Worm (Caenorhabditis elegans) whole organism, L1 larva: Measurements from ENCODE around the gene trim-21.

Source experiments
- C16A3.4 ChIP-seq: fragments of 150-350 bp; optimal IDR thresholded peaks from 2 replicates; lab custom pipeline; 2014; ENCODE audit warnings: missing biosample characterization, missing genetic modification characterization
- F16B12.6 ChIP-seq: fragments of 150-350 bp; optimal IDR thresholded peaks from 2 replicates; lab custom pipeline; 2014; ENCODE audit warnings: missing biosample characterization, missing genetic modification characterization
- Y116A8C.19 ChIP-seq: sonication (generic microtip); optimal IDR thresholded peaks from 2 replicates; lab custom pipeline; 2016; ENCODE audit warnings: missing compliant biosample characterization, missing genetic modification characterization, borderline replicate concordance
- aha-1 ChIP-seq: fragments of 150-350 bp; optimal IDR thresholded peaks from 2 replicates; lab custom pipeline; 2014; ENCODE audit warnings: missing biosample characterization, missing genetic modification characterization
- ceh-63 ChIP-seq: fragments of 200-800 bp; sonication (Bioruptor generic); optimal IDR thresholded peaks from 2 replicates; lab custom pipeline; 2018; ENCODE audit warnings: mild to moderate bottlenecking, missing genetic modification characterization, missing compliant biosample characterization
- ceh-82 ChIP-seq, 3 experiments: fragments of 150-350 bp in 1 of 3; sonication (generic microtip) in 2 of 3; optimal IDR thresholded peaks; 2 replicates each; lab custom pipeline; 2014 to 2017; ENCODE audit warnings: missing biosample characterization in 3 of 3, missing genetic modification characterization in 3 of 3
- ceh-90 ChIP-seq: sonication (generic microtip); optimal IDR thresholded peaks from 2 replicates; lab custom pipeline; 2016; ENCODE audit warnings: missing genetic modification characterization, missing compliant biosample characterization
- dpl-1 ChIP-seq, 3 experiments: fragments of 150-350 bp in 2 of 3; sonication (generic microtip) in 1 of 3; optimal IDR thresholded peaks; 2 replicates each; lab custom pipeline; 2014 to 2017; ENCODE audit warnings: missing biosample characterization in 3 of 3, missing genetic modification characterization in 3 of 3, missing genetic modification reagents in 3 of 3
- dsc-1 ChIP-seq: sonication (generic microtip); optimal IDR thresholded peaks from 2 replicates; lab custom pipeline; 2016; ENCODE audit warnings: mild to moderate bottlenecking, missing genetic modification characterization, missing compliant biosample characterization
- efl-1 ChIP-seq, 4 experiments: fragments of 150-350 bp; optimal IDR thresholded peaks in 3 of 4; peaks in 1 of 4; 1 replicate in 1 of 4; 2 replicates in 3 of 4; lab custom pipeline; 2014; ENCODE audit warnings: missing biosample characterization in 2 of 4, missing genetic modification characterization in 2 of 4, missing genetic modification reagents in 2 of 4
- efl-3 ChIP-seq: fragments of 200-800 bp; sonication (Bioruptor generic); optimal IDR thresholded peaks from 2 replicates; lab custom pipeline; 2018; ENCODE audit warnings: mild to moderate bottlenecking, missing genetic modification characterization, missing compliant biosample characterization
- egl-13 ChIP-seq: sonication (generic microtip); optimal IDR thresholded peaks from 2 replicates; lab custom pipeline; 2016; ENCODE audit warnings: missing genotype, missing genetic modification reagents, missing genetic modification characterization, missing compliant biosample characterization
- egl-27 ChIP-seq, 2 experiments: fragments of 150-350 bp in 1 of 2; sonication (generic microtip); optimal IDR thresholded peaks; 3 replicates each; lab custom pipeline; 2017 to 2018; ENCODE audit warnings: missing biosample characterization in 2 of 2, missing genetic modification characterization in 2 of 2, missing genetic modification reagents in 2 of 2
- elt-3 ChIP-seq, 6 experiments: fragments of 150-350 bp in 1 of 6; sonication (generic microtip); optimal IDR thresholded peaks; 2 replicates each; lab custom pipeline; 2017 to 2018; ENCODE audit warnings: missing biosample characterization in 6 of 6, missing genetic modification characterization in 6 of 6, inconsistent platforms in 1 of 6
- fkh-10 ChIP-seq: sonication (generic microtip); optimal IDR thresholded peaks from 2 replicates; lab custom pipeline; 2017; ENCODE audit warnings: missing biosample characterization, missing genetic modification reagents, missing genetic modification characterization
- fkh-4 ChIP-seq: sonication (generic microtip); optimal IDR thresholded peaks from 2 replicates; lab custom pipeline; 2016; ENCODE audit warnings: missing compliant biosample characterization, missing genetic modification characterization, borderline replicate concordance
- irx-1 ChIP-seq: sonication (generic microtip); optimal IDR thresholded peaks from 2 replicates; lab custom pipeline; 2016; ENCODE audit warnings: missing genetic modification characterization, missing compliant biosample characterization
- isw-1 ChIP-seq: fragments of 200-800 bp; sonication (Bioruptor generic); IDR thresholded peaks from 2 replicates; pipeline ENCODE4 v1.3.6; 2022; ENCODE audit warnings: missing genetic modification characterization, missing compliant biosample characterization
- lin-13 ChIP-seq: fragments of 150-350 bp; optimal IDR thresholded peaks from 2 replicates; lab custom pipeline; 2014; ENCODE audit warnings: missing biosample characterization, missing genetic modification reagents, missing genetic modification characterization
- lin-14 ChIP-seq: fragments of 200-800 bp; sonication (Bioruptor generic); optimal IDR thresholded peaks from 2 replicates; lab custom pipeline; 2018; ENCODE audit warnings: mild to moderate bottlenecking, missing genetic modification characterization, moderate library complexity, missing compliant biosample characterization
- lin-35 ChIP-seq, 2 experiments: fragments of 150-350 bp; optimal IDR thresholded peaks; 2 replicates each; lab custom pipeline; 2014; ENCODE audit warnings: missing biosample characterization in 2 of 2, missing genetic modification characterization in 2 of 2, missing genetic modification reagents in 2 of 2
- lir-3 ChIP-seq: sonication (generic microtip); optimal IDR thresholded peaks from 2 replicates; lab custom pipeline; 2016; ENCODE audit warnings: mild to moderate bottlenecking, missing genetic modification characterization, moderate library complexity, missing compliant biosample characterization; ENCODE audit not compliant: poor library complexity
- lsy-2 ChIP-seq, 2 experiments: fragments of 150-350 bp; optimal IDR thresholded peaks; 2 replicates each; lab custom pipeline; 2014; ENCODE audit warnings: missing biosample characterization in 2 of 2, missing genetic modification characterization in 2 of 2
- mab-9 ChIP-seq: fragments of 200-800 bp; sonication (Bioruptor generic); IDR thresholded peaks from 2 replicates; pipeline ENCODE4 v1.3.6; 2022; ENCODE audit warnings: missing genetic modification reagents, missing genetic modification characterization, missing compliant biosample characterization
- mdl-1 ChIP-seq, 2 experiments: fragments of 150-350 bp; optimal IDR thresholded peaks; 2 replicates each; lab custom pipeline; 2014 to 2017; ENCODE audit warnings: missing biosample characterization in 2 of 2, missing genetic modification characterization in 2 of 2, inconsistent platforms in 1 of 2
- mef-2 ChIP-seq: fragments of 150-350 bp; optimal IDR thresholded peaks from 2 replicates; lab custom pipeline; 2014; ENCODE audit warnings: missing biosample characterization, missing genetic modification characterization
- nhr-19 ChIP-seq: fragments of 200-800 bp; sonication (Bioruptor generic); conservative IDR thresholded peaks from 2 replicates; pipeline ENCODE4 v1.3.6; 2022; ENCODE audit warnings: missing genetic modification characterization, missing compliant biosample characterization
- nhr-20 ChIP-seq: sonication (generic microtip); optimal IDR thresholded peaks from 2 replicates; lab custom pipeline; 2016; ENCODE audit warnings: mild to moderate bottlenecking, missing genetic modification characterization, missing compliant biosample characterization
- nhr-237 ChIP-seq: fragments of 150-350 bp; optimal IDR thresholded peaks from 2 replicates; lab custom pipeline; 2014; ENCODE audit warnings: missing biosample characterization, missing genetic modification characterization
- nhr-28 ChIP-seq: fragments of 150-350 bp; optimal IDR thresholded peaks from 2 replicates; lab custom pipeline; 2014; ENCODE audit warnings: missing biosample characterization, missing genetic modification characterization
- nhr-71 ChIP-seq: sonication (generic microtip); optimal IDR thresholded peaks from 2 replicates; lab custom pipeline; 2016; ENCODE audit warnings: mild to moderate bottlenecking, missing genetic modification characterization, moderate library complexity, missing compliant biosample characterization
- nhr-76 ChIP-seq: sonication (generic microtip); optimal IDR thresholded peaks from 2 replicates; lab custom pipeline; 2017; ENCODE audit warnings: missing biosample characterization, missing genetic modification characterization
- nhr-77 ChIP-seq: fragments of 150-350 bp; optimal IDR thresholded peaks from 2 replicates; lab custom pipeline; 2014; ENCODE audit warnings: missing biosample characterization, missing genetic modification characterization
- nhr-85 ChIP-seq: sonication (generic microtip); peaks from one replicate; lab custom pipeline; 2016; ENCODE audit warnings: missing genetic modification characterization, inconsistent platforms, missing compliant biosample characterization
- pag-3 ChIP-seq: sonication (generic microtip); optimal IDR thresholded peaks from 2 replicates; lab custom pipeline; 2017; ENCODE audit warnings: missing genetic modification characterization, mild to moderate bottlenecking, missing compliant biosample characterization, antibody characterized with exemption, borderline replicate concordance; ENCODE audit not compliant: insufficient read depth
- rnt-1 ChIP-seq: sonication (generic microtip); optimal IDR thresholded peaks from 2 replicates; lab custom pipeline; 2016; ENCODE audit warnings: mild to moderate bottlenecking, missing genetic modification characterization, moderate library complexity, missing compliant biosample characterization
- skn-1 ChIP-seq: fragments of 150-350 bp; optimal IDR thresholded peaks from 2 replicates; lab custom pipeline; 2014; ENCODE audit warnings: missing biosample characterization, missing genetic modification characterization
- swsn-7 ChIP-seq: sonication (generic microtip); optimal IDR thresholded peaks from 2 replicates; lab custom pipeline; 2016; ENCODE audit warnings: missing genetic modification characterization, missing compliant biosample characterization
- tlp-1 ChIP-seq: fragments of 150-350 bp; optimal IDR thresholded peaks from 2 replicates; lab custom pipeline; 2014; ENCODE audit warnings: missing biosample characterization, missing genetic modification characterization
- unc-130 ChIP-seq: fragments of 150-350 bp; optimal IDR thresholded peaks from 2 replicates; lab custom pipeline; 2017; ENCODE audit warnings: missing biosample characterization, missing genetic modification characterization, inconsistent platforms
- unc-98 ChIP-seq: fragments of 200-800 bp; sonication (Bioruptor generic); IDR thresholded peaks from 2 replicates; pipeline ENCODE4 v1.3.6; 2022; ENCODE audit warnings: missing genetic modification characterization, missing compliant biosample characterization
- vab-15 ChIP-seq: sonication (generic microtip); optimal IDR thresholded peaks from 2 replicates; lab custom pipeline; 2017; ENCODE audit warnings: missing genotype, mild to moderate bottlenecking, missing genetic modification characterization, missing compliant biosample characterization
- xbp-1 ChIP-seq: sonication (generic microtip); optimal IDR thresholded peaks from 2 replicates; lab custom pipeline; 2016; ENCODE audit warnings: missing genetic modification characterization, missing compliant biosample characterization
- zip-4 ChIP-seq: fragments of 200-800 bp; sonication (Bioruptor generic); optimal IDR thresholded peaks from 2 replicates; lab custom pipeline; 2018; ENCODE audit warnings: mild to moderate bottlenecking, missing genetic modification characterization, moderate library complexity, missing compliant biosample characterization
- ztf-4 ChIP-seq: fragments of 150-350 bp; optimal IDR thresholded peaks from 2 replicates; lab custom pipeline; 2014; ENCODE audit warnings: missing biosample characterization, missing genetic modification characterization

trim-21 gene

ce11 chrII:2342004-2342479 lies 29.4 kb upstream of the trim-21 start, which contains the start of gene F43C11.6 (continued):
- TF ChIP-seq nhr-76 (tag; lab: Kevin White, UChicago) (no peak), nhr-85 (tag; lab: Kevin White, UChicago) (no peak), egl-13 (tag; lab: Kevin White, UChicago) (no peak), tlp-1 (tag; lab: Kevin White, UChicago) (no peak), ceh-82 (tag; optimal IDR thresholded peaks at IDR 0.05; lab: Kevin White, UChicago) (peak in 2 of 3 experiments; percentile 8 to 54), C16A3.4 (tag; lab: Kevin White, UChicago) (peak; percentile 55), unc-98 (GFP tag; lab: Robert Waterston, UW) (no peak), efl-3 (GFP tag; lab: Kevin White, UChicago) (no peak), lin-35 (GFP tag; optimal IDR thresholded peaks at IDR 0.05; lab: Kevin White, UChicago) (peak; percentile 49 to 77), isw-1 (GFP tag; lab: Robert Waterston, UW) (no peak; the same call in 1 of the 2 replicates), mab-9 (GFP tag; lab: Robert Waterston, UW) (no peak), rnt-1 (peak; percentile 81), lir-3 (tag; lab: Kevin White, UChicago) (no peak), F16B12.6 (tag; lab: Kevin White, UChicago) (peak; percentile 48), vab-15 (tag; lab: Kevin White, UChicago) (no peak), swsn-7 (tag; lab: Kevin White, UChicago) (peak; percentile 7), aha-1 (tag; lab: Kevin White, UChicago) (no peak), fkh-4 (tag; lab: Kevin White, UChicago) (no peak), unc-130 (tag; lab: Kevin White, UChicago) (no peak), ztf-4 (tag; lab: Kevin White, UChicago) (no peak), dpl-1 (GFP tag; optimal IDR thresholded peaks at IDR 0.05; lab: Kevin White, UChicago) (peak; percentile 35 to 76 (median 37)), lin-13 (GFP tag; lab: Kevin White, UChicago) (peak; percentile 25), irx-1 (tag; lab: Kevin White, UChicago) (no peak), xbp-1 (tag; lab: Kevin White, UChicago) (peak; percentile 8), nhr-20 (peak; percentile 1), elt-3 (tag; optimal IDR thresholded peaks at IDR 0.05; lab: Kevin White, UChicago) (no peak)

- TF ChIP-seq elt-3 (tag; optimal IDR thresholded peaks at IDR 0.05; lab: Kevin White, UChicago) (no peak), nhr-28 (no peak), fkh-4 (tag; lab: Kevin White, UChicago) (no peak), nhr-20 (no peak), tlp-1 (tag; lab: Kevin White, UChicago) (no peak), mef-2 (tag; lab: Kevin White, UChicago) (no peak), fkh-10 (no peak), nhr-71 (tag; lab: Kevin White, UChicago) (no peak)
These were observed 28.9 kb upstream of the trim-21 start, which contains the start of gene enri-1 for ce11 chrII:2341515-2341914. TSS of gene enri-1 (minus strand) at chrII:2341615.

ce11 chrII:2340974-2341373 lies 28.3 kb upstream of the trim-21 start:
- TF ChIP-seq skn-1 = no peak
- TF ChIP-seq efl-1 (optimal IDR thresholded peaks at IDR 0.05; lab: Kevin White, UChicago) = peak; percentile 34 to 44
- peak; percentile 18 to 20 for TF ChIP-seq efl-1 (GFP tag; optimal IDR thresholded peaks at IDR 0.05 in 1 of 2; lab: Kevin White, UChicago)
- TF ChIP-seq nhr-20 = no peak
- no peak for TF ChIP-seq ceh-82 (tag; optimal IDR thresholded peaks at IDR 0.05; lab: Kevin White, UChicago)
- TF ChIP-seq lsy-2 (tag; optimal IDR thresholded peaks at IDR 0.05; lab: Kevin White, UChicago) = peak in 1 of 2 experiments; percentile 10
- TF ChIP-seq nhr-19 (GFP tag; lab: Robert Waterston, UW) = no peak
- no peak for TF ChIP-seq fkh-4 (tag; lab: Kevin White, UChicago)
- TF ChIP-seq ceh-63 (GFP tag; lab: Kevin White, UChicago) = no peak
- no peak for TF ChIP-seq mdl-1 (tag; optimal IDR thresholded peaks at IDR 0.05; lab: Kevin White, UChicago)
- no peak for TF ChIP-seq ceh-90 (tag; lab: Kevin White, UChicago)
- TF ChIP-seq nhr-76 (tag; lab: Kevin White, UChicago) = no peak
- TF ChIP-seq F16B12.6 (tag; lab: Kevin White, UChicago) = peak; percentile 4
- TF ChIP-seq efl-3 (GFP tag; lab: Kevin White, UChicago) = no peak
- no peak for TF ChIP-seq zip-4
- no peak for TF ChIP-seq dsc-1
- TF ChIP-seq egl-13 (tag; lab: Kevin White, UChicago) = no peak
- no peak for TF ChIP-seq egl-27 (tag; optimal IDR thresholded peaks at IDR 0.05; lab: Kevin White, UChicago)
- TF ChIP-seq nhr-28 = no peak
- TF ChIP-seq pag-3 (tag; lab: Kevin White, UChicago) = no peak
- TF ChIP-seq nhr-77 (tag; lab: Kevin White, UChicago) = no peak
- peak; percentile 61 for TF ChIP-seq lin-14 (GFP tag; lab: Kevin White, UChicago)
- TF ChIP-seq Y116A8C.19 = no peak
- no peak for TF ChIP-seq nhr-85 (tag; lab: Kevin White, UChicago)
- no peak for TF ChIP-seq dpl-1 (GFP tag; optimal IDR thresholded peaks at IDR 0.05; lab: Kevin White, UChicago)
- no peak for TF ChIP-seq ztf-4 (tag; lab: Kevin White, UChicago)
- TF ChIP-seq nhr-237 (tag; lab: Kevin White, UChicago) = no peak
